Worm (Caenorhabditis elegans) whole organism, L1 larva: ENCODE data around the gene Y111B2A.12.

Experiments
- fos-1 ChIP-seq: fragments of 150-350 bp; optimal IDR thresholded peaks from 2 replicates; lab custom pipeline; 2014; ENCODE audit warnings: missing biosample characterization, missing genetic modification characterization
- mep-1 ChIP-seq: fragments of 150-350 bp; optimal IDR thresholded peaks from 2 replicates; lab custom pipeline; 2014; ENCODE audit warnings: missing biosample characterization, missing genetic modification characterization
- nhr-28 ChIP-seq: fragments of 150-350 bp; optimal IDR thresholded peaks from 2 replicates; lab custom pipeline; 2014; ENCODE audit warnings: missing biosample characterization, missing genetic modification characterization
- nhr-84 ChIP-seq: sonication (generic microtip); optimal IDR thresholded peaks from 2 replicates; lab custom pipeline; 2017; ENCODE audit warnings: missing biosample characterization, missing genetic modification characterization

- TF ChIP-seq nhr-84 (tag; lab: Kevin White, UChicago) (no peak), nhr-28 (tag; lab: Kevin White, UChicago) (no peak), fos-1 (no peak), mep-1 (tag; lab: Kevin White, UChicago) (no peak)
Measured at ce11 chrIII:12608989-12609388, at the start of gene Y111B2A.12.
